Worm (Caenorhabditis elegans) whole organism, L4 larva: Measurements from ENCODE around the gene C50E10.2.

Source experiments
- aly-2 ChIP-seq: sonication (generic microtip); optimal IDR thresholded peaks from 2 replicates; lab custom pipeline; 2018; ENCODE audit warnings: missing biosample characterization, missing genetic modification characterization
- cey-2 ChIP-seq: sonication (generic microtip); optimal IDR thresholded peaks from 3 replicates; lab custom pipeline; 2017; ENCODE audit warnings: missing genetic modification characterization, mild to moderate bottlenecking, missing compliant biosample characterization, antibody characterized with exemption, borderline replicate concordance; ENCODE audit not compliant: insufficient read depth
- lsy-2 ChIP-seq, 2 experiments: fragments of 150-350 bp in 1 of 2; sonication (generic microtip) in 1 of 2; optimal IDR thresholded peaks; 2 replicates each; lab custom pipeline; 2014 to 2017; ENCODE audit warnings: missing biosample characterization in 2 of 2, missing genetic modification characterization in 2 of 2
- nhr-76 ChIP-seq: fragments of 150-350 bp; optimal IDR thresholded peaks from 2 replicates; lab custom pipeline; 2014; ENCODE audit warnings: missing biosample characterization, missing genetic modification characterization
- pqm-1 ChIP-seq: sonication (generic microtip); optimal IDR thresholded peaks from 2 replicates; lab custom pipeline; 2017; ENCODE audit warnings: missing biosample characterization, missing genetic modification characterization
- unc-62 ChIP-seq, 3 experiments: fragments of 150-350 bp in 1 of 3; sonication (generic microtip); optimal IDR thresholded peaks in 2 of 3; peaks in 1 of 3; 1 replicate in 1 of 3; 2 replicates in 2 of 3; lab custom pipeline; 2014 to 2017; ENCODE audit warnings: missing biosample characterization in 3 of 3, missing genetic modification characterization in 3 of 3, missing genetic modification reagents in 3 of 3, missing genotype in 1 of 3
- ztf-11 ChIP-seq: fragments of 150-350 bp; optimal IDR thresholded peaks from 2 replicates; lab custom pipeline; 2014; ENCODE audit warnings: missing biosample characterization, missing genetic modification characterization

ce11 chrII:12311560-12311959, 2.0 kb upstream of the C50E10.2 start, which contains the start of gene sre-51:
- no peak for TF ChIP-seq lsy-2 (tag; optimal IDR thresholded peaks at IDR 0.05; lab: Kevin White, UChicago)
- no peak for TF ChIP-seq pqm-1 (tag; lab: Kevin White, UChicago)
- TF ChIP-seq aly-2 (tag; lab: Kevin White, UChicago), result no peak
- TF ChIP-seq ztf-11, result no peak
- TF ChIP-seq nhr-76 (tag; lab: Kevin White, UChicago), result no peak
- TF ChIP-seq cey-2 (tag; lab: Kevin White, UChicago), result no peak
- no peak for TF ChIP-seq unc-62 (GFP tag; optimal IDR thresholded peaks at IDR 0.05 in 1 of 2; lab: Kevin White, UChicago)
- TF ChIP-seq unc-62 (tag; optimal IDR thresholded peaks at IDR 0.05; lab: Kevin White, UChicago), result no peak
